Fruit fly (Drosophila melanogaster) whole organism, embryonic: ENCODE measurements around the gene CG10560.
A peak's percentile ranks its signal among the peaks of the same experiment; 100 is the strongest.

Experiments
- ATbp ChIP-seq: fragments of 200-800 bp; sonication (Bioruptor generic); optimal IDR thresholded peaks from 2 replicates; lab custom pipeline; 2017; ENCODE audit warnings: missing biosample characterization, mild to moderate bottlenecking, missing genetic modification characterization, missing genetic modification reagents
- Asciz ChIP-seq: fragments of 200-800 bp; sonication (Bioruptor generic); optimal IDR thresholded peaks from 2 replicates; lab custom pipeline; 2017; ENCODE audit warnings: missing biosample characterization, mild to moderate bottlenecking, missing genetic modification characterization, missing genetic modification reagents
- CG12104 ChIP-seq: fragments of 200-800 bp; sonication (Bioruptor generic); optimal IDR thresholded peaks from 3 replicates; lab custom pipeline; 2016; ENCODE audit warnings: missing biosample characterization, missing genetic modification characterization
- CG12219 ChIP-seq: fragments of 200-800 bp; sonication (Bioruptor generic); optimal IDR thresholded peaks from 3 replicates; lab custom pipeline; 2018; ENCODE audit warnings: missing biosample characterization, mild to moderate bottlenecking, missing genetic modification characterization
- CG13424 ChIP-seq: fragments of 200-800 bp; sonication (Bioruptor generic); optimal IDR thresholded peaks from 2 replicates; lab custom pipeline; 2019; ENCODE audit warnings: missing biosample characterization, mild to moderate bottlenecking, missing genetic modification characterization, moderate library complexity
- CG13775 ChIP-seq: fragments of 200-800 bp; sonication (Bioruptor generic); optimal IDR thresholded peaks from 3 replicates; lab custom pipeline; 2017; ENCODE audit warnings: missing biosample characterization, mild to moderate bottlenecking, missing genetic modification characterization
- CG14050 ChIP-seq: fragments of 200-800 bp; sonication (Bioruptor generic); IDR thresholded peaks from 3 replicates; pipeline ENCODE4 v1.3.6; 2022; ENCODE audit warnings: missing biosample characterization, missing genetic modification characterization
- CG15269 ChIP-seq: fragments of 200-800 bp; sonication (Bioruptor generic); optimal IDR thresholded peaks from 2 replicates; lab custom pipeline; 2018; ENCODE audit warnings: missing biosample characterization, mild to moderate bottlenecking, missing genetic modification characterization, moderate library complexity
- CG15696 ChIP-seq: fragments of 200-800 bp; sonication (Bioruptor generic); optimal IDR thresholded peaks from 2 replicates; lab custom pipeline; 2019; ENCODE audit warnings: missing biosample characterization, mild to moderate bottlenecking, missing genetic modification characterization, moderate library complexity
- CG1647 ChIP-seq: fragments of 200-800 bp; sonication (Bioruptor generic); optimal IDR thresholded peaks from 3 replicates; lab custom pipeline; 2016; ENCODE audit warnings: missing biosample characterization, missing genetic modification characterization
- CG18476 ChIP-seq: fragments of 200-800 bp; sonication (Bioruptor generic); optimal IDR thresholded peaks from 2 replicates; lab custom pipeline; 2016; ENCODE audit warnings: missing biosample characterization, mild to moderate bottlenecking, missing genetic modification characterization
- CG18599 ChIP-seq: fragments of 200-800 bp; sonication (Bioruptor generic); optimal IDR thresholded peaks from 3 replicates; lab custom pipeline; 2017; ENCODE audit warnings: missing biosample characterization, missing genetic modification characterization, mild to moderate bottlenecking, moderate library complexity, missing genetic modification reagents
- CG2116 ChIP-seq: fragments of 200-800 bp; sonication (Bioruptor generic); optimal IDR thresholded peaks from 3 replicates; lab custom pipeline; 2018; ENCODE audit warnings: missing biosample characterization, mild to moderate bottlenecking, missing genetic modification characterization
- CG2199 ChIP-seq: fragments of 200-800 bp; sonication (Bioruptor generic); IDR thresholded peaks from 3 replicates; pipeline ENCODE4 v1.3.6; 2022; ENCODE audit warnings: missing biosample characterization, missing genetic modification characterization
- CG30431 ChIP-seq: fragments of 200-800 bp; sonication (Bioruptor generic); optimal IDR thresholded peaks from 2 replicates; lab custom pipeline; 2017; ENCODE audit warnings: missing biosample characterization, missing genetic modification characterization
- CG33213 ChIP-seq: fragments of 200-800 bp; sonication (Bioruptor generic); optimal IDR thresholded peaks from 3 replicates; lab custom pipeline; 2016; ENCODE audit warnings: missing biosample characterization, missing genetic modification characterization
- CG4328 ChIP-seq: fragments of 200-800 bp; sonication (Bioruptor generic); optimal IDR thresholded peaks from 3 replicates; lab custom pipeline; 2017; ENCODE audit warnings: missing biosample characterization, missing genetic modification reagents, missing genetic modification characterization
- CG5180 ChIP-seq: fragments of 200-800 bp; sonication (Bioruptor generic); optimal IDR thresholded peaks from 3 replicates; lab custom pipeline; 2017; ENCODE audit warnings: missing biosample characterization, missing genetic modification characterization, mild to moderate bottlenecking, moderate library complexity, missing genetic modification reagents
- CG6175 ChIP-seq: fragments of 200-800 bp; sonication (Bioruptor generic); IDR thresholded peaks from 3 replicates; pipeline ENCODE4 v1.3.6; 2022; ENCODE audit warnings: missing biosample characterization, missing genetic modification characterization
- CG6765 ChIP-seq: fragments of 200-800 bp; sonication (Bioruptor generic); optimal IDR thresholded peaks from 3 replicates; lab custom pipeline; 2017; ENCODE audit warnings: missing biosample characterization, mild to moderate bottlenecking, missing genetic modification characterization
- CG7963 ChIP-seq: fragments of 200-800 bp; sonication (Bioruptor generic); IDR thresholded peaks from 3 replicates; pipeline ENCODE4 v1.3.6; 2022; ENCODE audit warnings: missing biosample characterization, missing genetic modification characterization; ENCODE audit not compliant: partially characterized antibody
- CG8089 ChIP-seq: fragments of 200-800 bp; sonication (Bioruptor generic); optimal IDR thresholded peaks from 3 replicates; lab custom pipeline; 2016; ENCODE audit warnings: missing biosample characterization, missing genetic modification characterization
- CG8924 ChIP-seq: fragments of 200-800 bp; optimal IDR thresholded peaks from 3 replicates; lab custom pipeline; 2019; ENCODE audit warnings: missing biosample characterization, mild to moderate bottlenecking, missing genetic modification characterization, moderate library complexity
- ERR ChIP-seq: fragments of 200-800 bp; sonication (Bioruptor generic); optimal IDR thresholded peaks from 2 replicates; lab custom pipeline; 2016; ENCODE audit warnings: missing biosample characterization, missing genetic modification characterization
- GATAe ChIP-seq: fragments of 200-800 bp; sonication (Bioruptor generic); conservative IDR thresholded peaks from 2 replicates; pipeline ENCODE4 v1.3.6; 2022; ENCODE audit warnings: missing biosample characterization, missing genetic modification characterization
- Hr3 ChIP-seq: fragments of 200-800 bp; sonication (Bioruptor generic); optimal IDR thresholded peaks from 3 replicates; lab custom pipeline; 2016; ENCODE audit warnings: missing biosample characterization, missing genetic modification characterization
- Hr78 ChIP-seq, 2 experiments: fragments of 200-800 bp in 1 of 2; fragments of >200 bp in 1 of 2; sonication (Bioruptor generic) in 1 of 2; optimal IDR thresholded peaks; 2 replicates each; lab custom pipeline; 2017 to 2019; ENCODE audit warnings: missing biosample characterization in 2 of 2, missing genetic modification characterization in 2 of 2, mild to moderate bottlenecking in 1 of 2, moderate library complexity in 1 of 2
- MTF-1 ChIP-seq: fragments of 200-800 bp; sonication (Bioruptor generic); optimal IDR thresholded peaks from 2 replicates; lab custom pipeline; 2018; ENCODE audit warnings: missing biosample characterization, mild to moderate bottlenecking, missing genetic modification characterization, borderline replicate concordance
- Med ChIP-seq: fragments of 200-800 bp; sonication (Bioruptor generic); peaks from one replicate; lab custom pipeline; 2016; ENCODE audit warnings: missing biosample characterization, missing genetic modification characterization, mild to moderate bottlenecking, inconsistent platforms, moderate library complexity
- NC2β ChIP-seq: fragments of 200-800 bp; sonication (Bioruptor generic); optimal IDR thresholded peaks from 2 replicates; lab custom pipeline; 2016; ENCODE audit warnings: missing biosample characterization, missing genetic modification characterization
- NK7.1 ChIP-seq: fragments of 200-800 bp; sonication (Bioruptor generic); optimal IDR thresholded peaks from 3 replicates; lab custom pipeline; 2016; ENCODE audit warnings: missing biosample characterization, missing genetic modification characterization
- Oli ChIP-seq: fragments of 200-800 bp; sonication (Bioruptor generic); optimal IDR thresholded peaks from 2 replicates; lab custom pipeline; 2018; ENCODE audit warnings: missing biosample characterization, mild to moderate bottlenecking, missing genetic modification characterization, moderate library complexity
- Xbp1 ChIP-seq: fragments of 200-800 bp; sonication (Bioruptor generic); optimal IDR thresholded peaks from 3 replicates; lab custom pipeline; 2016; ENCODE audit warnings: missing biosample characterization, mild to moderate bottlenecking, missing genetic modification characterization
- chn ChIP-seq: fragments of 200-800 bp; sonication (Bioruptor generic); optimal IDR thresholded peaks from 2 replicates; lab custom pipeline; 2016; ENCODE audit warnings: missing biosample characterization, missing genetic modification characterization
- eve ChIP-seq, 2 experiments: fragments of >200 bp; optimal IDR thresholded peaks; 2 replicates each; lab custom pipeline; 2017; ENCODE audit warnings: missing biosample characterization in 2 of 2, missing genetic modification characterization in 2 of 2
- fd3F ChIP-seq: fragments of 200-800 bp; sonication (Bioruptor generic); optimal IDR thresholded peaks from 2 replicates; lab custom pipeline; 2018; ENCODE audit warnings: missing biosample characterization, mild to moderate bottlenecking, missing genetic modification characterization, moderate library complexity
- hth ChIP-seq: fragments of >200 bp; optimal IDR thresholded peaks from 2 replicates; lab custom pipeline; 2017; ENCODE audit warnings: inconsistent platforms
- lab ChIP-seq: fragments of 200-800 bp; sonication (Bioruptor generic); optimal IDR thresholded peaks from 3 replicates; lab custom pipeline; 2017; ENCODE audit warnings: missing biosample characterization, missing genetic modification characterization, mild to moderate bottlenecking, moderate library complexity, missing genetic modification reagents
- lola ChIP-seq, 3 experiments: fragments of >200 bp in 2 of 3; fragments of 200-800 bp in 1 of 3; sonication (Bioruptor generic) in 1 of 3; optimal IDR thresholded peaks; 2 replicates each; lab custom pipeline; 2017 to 2019; ENCODE audit warnings: missing biosample characterization in 3 of 3, missing genetic modification characterization in 3 of 3, mild to moderate bottlenecking in 1 of 3, moderate library complexity in 1 of 3
- pros ChIP-seq: fragments of 200-800 bp; sonication (Bioruptor generic); optimal IDR thresholded peaks from 3 replicates; lab custom pipeline; 2019; ENCODE audit warnings: missing biosample characterization, mild to moderate bottlenecking, missing genetic modification characterization, moderate library complexity
- sisA ChIP-seq: fragments of 200-800 bp; sonication (Bioruptor generic); IDR thresholded peaks from 2 replicates; pipeline ENCODE4 v1.3.6; 2022; ENCODE audit warnings: missing biosample characterization, missing genetic modification characterization
- sqz ChIP-seq: fragments of 200-800 bp; sonication (Bioruptor generic); optimal IDR thresholded peaks from 3 replicates; lab custom pipeline; 2018; ENCODE audit warnings: missing biosample characterization, mild to moderate bottlenecking, missing genetic modification characterization

CG10560 gene

DNA sequence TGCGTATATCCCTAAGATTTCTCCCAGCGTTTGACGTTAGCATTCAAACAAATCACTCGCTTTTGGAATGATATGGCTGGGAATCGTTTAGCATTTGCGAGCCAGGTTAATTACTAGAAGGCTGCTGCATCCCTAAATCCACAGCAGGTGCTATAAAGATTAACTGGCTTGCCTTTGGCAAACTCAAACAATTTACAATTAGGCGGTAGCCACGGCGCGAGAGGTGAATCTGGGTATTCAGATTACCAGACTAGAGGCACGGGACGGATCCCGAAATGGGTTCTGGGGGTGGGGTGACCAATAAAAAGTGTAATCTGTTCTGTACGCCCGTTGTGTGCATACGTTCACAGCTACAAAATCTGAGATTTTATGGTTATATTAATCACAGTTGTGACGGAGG, 38.7 kb downstream of the CG10560 start, which contains the start of gene CG11892 (continued):
- TF ChIP-seq CG18476 (GFP tag; lab: Kevin White, UChicago) = no peak
- TF ChIP-seq CG15696 (tag; lab: Kevin White, UChicago) = no peak
- TF ChIP-seq sqz (GFP tag; lab: Kevin White, UChicago) = no peak
- no peak for TF ChIP-seq eve (GFP tag; optimal IDR thresholded peaks at IDR 0.05; lab: Kevin White, UChicago)
- no peak for TF ChIP-seq Hr3 (GFP tag; lab: Kevin White, UChicago)
- TF ChIP-seq CG8089 (GFP tag; lab: Kevin White, UChicago) = no peak
- no peak for TF ChIP-seq ERR
- TF ChIP-seq GATAe (GFP tag; lab: Robert Waterston, UW) = no peak
- TF ChIP-seq lola (GFP tag; optimal IDR thresholded peaks at IDR 0.05; lab: Kevin White, UChicago) = no peak
- no peak for TF ChIP-seq pros
- peak; percentile 38 for TF ChIP-seq CG12104 (GFP tag; lab: Kevin White, UChicago)
- TF ChIP-seq Hr78 (GFP tag; optimal IDR thresholded peaks at IDR 0.05; lab: Kevin White, UChicago) = no peak
- TF ChIP-seq CG8924 (tag; lab: Kevin White, UChicago) = no peak
- TF ChIP-seq CG2199 (GFP tag; lab: Robert Waterston, UW) = no peak
- TF ChIP-seq Oli = no peak
- no peak for TF ChIP-seq CG13775 (GFP tag; lab: Kevin White, UChicago)
- peak; percentile 30 for TF ChIP-seq CG6765 (GFP tag; lab: Kevin White, UChicago)
- no peak for TF ChIP-seq NC2β (GFP tag; lab: Kevin White, UChicago)
- no peak for TF ChIP-seq hth
- TF ChIP-seq CG5180 (GFP tag; lab: Kevin White, UChicago) = peak; percentile 33
- no peak for TF ChIP-seq chn (GFP tag; lab: Kevin White, UChicago)
- 0 out of 3 replicates have a peak, but pooled peaks have one; percentile 13 for TF ChIP-seq CG14050 (GFP tag; lab: Robert Waterston, UW)
- TF ChIP-seq CG6175 (GFP tag; lab: Robert Waterston, UW) = no peak
- peak; percentile 60 for TF ChIP-seq CG15269 (tag; lab: Kevin White, UChicago)
- no peak for TF ChIP-seq CG7963 (GFP tag; lab: Robert Waterston, UW)
- TF ChIP-seq CG13424 (tag; lab: Kevin White, UChicago) = peak; percentile 52
- no peak for TF ChIP-seq sisA (GFP tag; lab: Robert Waterston, UW)
- TF ChIP-seq CG2116 (GFP tag; lab: Kevin White, UChicago) = no peak
- peak; percentile 28 for TF ChIP-seq fd3F (GFP tag; lab: Kevin White, UChicago)
- TF ChIP-seq CG4328 = peak; percentile 4
- no peak for TF ChIP-seq CG33213 (GFP tag; lab: Kevin White, UChicago)
- TF ChIP-seq NK7.1 (GFP tag; lab: Kevin White, UChicago) = no peak
- no peak for TF ChIP-seq CG1647 (GFP tag; lab: Kevin White, UChicago)

DNA sequence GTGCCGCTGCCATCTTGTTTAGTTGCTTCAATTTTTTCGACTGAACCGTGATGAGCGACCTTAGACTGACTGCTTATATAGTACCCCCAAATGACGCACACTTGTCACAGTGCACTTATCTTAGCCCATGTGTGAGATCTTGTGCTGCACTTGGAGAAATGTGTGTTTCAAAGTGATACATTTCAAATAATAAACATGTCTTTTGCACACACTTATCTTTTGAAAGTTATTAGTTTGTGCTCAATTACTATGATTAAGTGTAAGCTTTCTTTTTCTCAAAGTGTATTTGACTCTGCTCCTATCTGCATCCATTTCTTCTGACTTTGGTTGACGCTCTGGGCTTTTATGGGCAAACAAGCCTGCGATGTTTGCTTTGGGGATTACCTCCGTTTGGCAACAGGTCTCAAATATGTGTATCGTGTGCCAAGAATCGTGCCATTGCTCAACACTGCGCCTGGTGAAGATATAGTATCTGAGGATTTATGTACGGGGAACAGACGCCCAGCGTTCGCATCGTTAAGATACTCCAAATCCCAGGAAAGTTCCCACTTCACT, 40.0 kb downstream of the CG10560 start, which contains the start of gene CG10514:
TSS of gene CG10514 (minus strand) at position 51 of the 555 bp plus-strand sequence.
- peak; percentile 60 for TF ChIP-seq MTF-1
- peak; percentile 6 for TF ChIP-seq Asciz (GFP tag; lab: Kevin White, UChicago)
- TF ChIP-seq ATbp (GFP tag; lab: Kevin White, UChicago) = peak; percentile 6
- no peak for TF ChIP-seq CG12219 (GFP tag; lab: Kevin White, UChicago)
- no peak for TF ChIP-seq Xbp1 (GFP tag; lab: Kevin White, UChicago)
- peak; percentile 24 for TF ChIP-seq lab
- no peak for TF ChIP-seq CG30431
- TF ChIP-seq Med = peak; percentile 51
- peak; percentile 25 for TF ChIP-seq CG18599 (GFP tag; lab: Kevin White, UChicago)
